Worm (Caenorhabditis elegans) whole organism, late embryonic: ENCODE measurements around the gene smg-9.

ENCODE experiments used
- C08G9.2 ChIP-seq: sonication (generic microtip); optimal IDR thresholded peaks from 2 replicates; lab custom pipeline; 2016; ENCODE audit warnings: mild to moderate bottlenecking, missing genetic modification characterization, moderate library complexity, missing compliant biosample characterization
- C38D4.7 ChIP-seq: fragments of 200-800 bp; sonication (Bioruptor generic); optimal IDR thresholded peaks from 2 replicates; lab custom pipeline; 2018; ENCODE audit warnings: mild to moderate bottlenecking, missing genetic modification characterization, moderate library complexity, missing compliant biosample characterization
- F13H6.1 ChIP-seq: sonication (generic microtip); optimal IDR thresholded peaks from 2 replicates; lab custom pipeline; 2016; ENCODE audit warnings: missing genetic modification characterization, missing compliant biosample characterization
- K09A11.1 ChIP-seq: sonication (generic microtip); optimal IDR thresholded peaks from 2 replicates; lab custom pipeline; 2017; ENCODE audit warnings: antibody characterized with exemption, mild to moderate bottlenecking, missing genetic modification characterization, missing compliant biosample characterization; ENCODE audit not compliant: insufficient read depth
- ama-1 ChIP-seq: fragments of 150-350 bp; optimal IDR thresholded peaks from 2 replicates; lab custom pipeline; 2014
- ceh-19 ChIP-seq: fragments of 200-800 bp; sonication (Bioruptor generic); optimal IDR thresholded peaks from 2 replicates; lab custom pipeline; 2018; ENCODE audit warnings: mild to moderate bottlenecking, missing genetic modification characterization, missing compliant biosample characterization
- ceh-2 ChIP-seq: sonication (generic microtip); optimal IDR thresholded peaks from 2 replicates; lab custom pipeline; 2016; ENCODE audit warnings: missing genotype, missing genetic modification characterization, missing compliant biosample characterization
- ceh-30 ChIP-seq: fragments of 150-350 bp; optimal IDR thresholded peaks from 2 replicates; lab custom pipeline; 2014; ENCODE audit warnings: missing biosample characterization, missing genetic modification characterization
- ceh-31 ChIP-seq: sonication (generic microtip); optimal IDR thresholded peaks from 2 replicates; lab custom pipeline; 2016; ENCODE audit warnings: missing genetic modification characterization, missing compliant biosample characterization
- ceh-9 ChIP-seq: sonication (generic microtip); optimal IDR thresholded peaks from 2 replicates; lab custom pipeline; 2016; ENCODE audit warnings: mild to moderate bottlenecking, missing genetic modification characterization, inconsistent platforms, missing compliant biosample characterization
- dve-1 ChIP-seq: sonication (generic microtip); optimal IDR thresholded peaks from 2 replicates; lab custom pipeline; 2017; ENCODE audit warnings: antibody characterized with exemption, mild to moderate bottlenecking, missing genetic modification characterization, missing compliant biosample characterization
- elt-2 ChIP-seq: sonication (generic microtip); optimal IDR thresholded peaks from 2 replicates; lab custom pipeline; 2016; ENCODE audit warnings: missing genetic modification reagents, missing genetic modification characterization, missing compliant biosample characterization
- ets-4 ChIP-seq: sonication (generic microtip); optimal IDR thresholded peaks from 2 replicates; lab custom pipeline; 2016; ENCODE audit warnings: missing genetic modification characterization, missing compliant biosample characterization
- eyg-1 ChIP-seq: sonication (generic microtip); optimal IDR thresholded peaks from 2 replicates; lab custom pipeline; 2016; ENCODE audit warnings: missing genotype, missing genetic modification characterization, missing compliant biosample characterization
- fax-1 ChIP-seq: sonication (generic microtip); optimal IDR thresholded peaks from 2 replicates; lab custom pipeline; 2016; ENCODE audit warnings: missing genotype, missing genetic modification characterization, missing compliant biosample characterization
- fkh-10 ChIP-seq: fragments of 150-350 bp; optimal IDR thresholded peaks from 2 replicates; lab custom pipeline; 2014; ENCODE audit warnings: missing biosample characterization, missing genetic modification reagents, missing genetic modification characterization
- fkh-6 ChIP-seq: sonication (generic microtip); optimal IDR thresholded peaks from 2 replicates; lab custom pipeline; 2016; ENCODE audit warnings: missing genetic modification characterization, missing compliant biosample characterization
- gmeb-2 ChIP-seq: sonication (generic microtip); optimal IDR thresholded peaks from 2 replicates; lab custom pipeline; 2016; ENCODE audit warnings: missing genetic modification characterization, inconsistent platforms, missing compliant biosample characterization
- hlh-13 ChIP-seq: fragments of 200-800 bp; sonication (Bioruptor generic); optimal IDR thresholded peaks from 2 replicates; lab custom pipeline; 2018; ENCODE audit warnings: mild to moderate bottlenecking, missing genetic modification characterization, missing compliant biosample characterization
- hlh-30 ChIP-seq: sonication (generic microtip); optimal IDR thresholded peaks from 2 replicates; lab custom pipeline; 2017; ENCODE audit warnings: antibody characterized with exemption, missing genetic modification characterization, missing compliant biosample characterization; ENCODE audit not compliant: insufficient read depth
- hlh-6 ChIP-seq: sonication (generic microtip); optimal IDR thresholded peaks from 2 replicates; lab custom pipeline; 2016; ENCODE audit warnings: missing genotype, missing genetic modification characterization, missing compliant biosample characterization
- lim-6 ChIP-seq: sonication (generic microtip); optimal IDR thresholded peaks from 2 replicates; lab custom pipeline; 2016; ENCODE audit warnings: missing genetic modification characterization, missing compliant biosample characterization
- lin-11 ChIP-seq: fragments of 200-800 bp; sonication (Bioruptor generic); optimal IDR thresholded peaks from 2 replicates; lab custom pipeline; 2018; ENCODE audit warnings: mild to moderate bottlenecking, missing genetic modification characterization, missing compliant biosample characterization
- madf-2 ChIP-seq: sonication (generic microtip); optimal IDR thresholded peaks from 2 replicates; lab custom pipeline; 2017; ENCODE audit warnings: missing genetic modification characterization, missing compliant biosample characterization
- mec-3 ChIP-seq: sonication (generic microtip); optimal IDR thresholded peaks from 2 replicates; lab custom pipeline; 2016; ENCODE audit warnings: borderline replicate concordance, missing genetic modification characterization, missing compliant biosample characterization
- nhr-11 ChIP-seq: fragments of 150-350 bp; optimal IDR thresholded peaks from 2 replicates; lab custom pipeline; 2014; ENCODE audit warnings: missing biosample characterization, missing genetic modification characterization
- nhr-232 ChIP-seq: sonication (generic microtip); optimal IDR thresholded peaks from 2 replicates; lab custom pipeline; 2016; ENCODE audit warnings: missing genetic modification characterization, missing compliant biosample characterization
- odd-2 ChIP-seq: sonication (generic microtip); optimal IDR thresholded peaks from 2 replicates; lab custom pipeline; 2017; ENCODE audit warnings: antibody characterized with exemption, mild to moderate bottlenecking, missing genetic modification characterization, missing compliant biosample characterization
- pat-9 ChIP-seq: fragments of 200-800 bp; sonication (Bioruptor generic); optimal IDR thresholded peaks from 2 replicates; lab custom pipeline; 2018; ENCODE audit warnings: mild to moderate bottlenecking, missing genetic modification characterization, moderate library complexity, missing compliant biosample characterization
- pax-1 ChIP-seq: fragments of 150-350 bp; optimal IDR thresholded peaks from 2 replicates; lab custom pipeline; 2014; ENCODE audit warnings: missing biosample characterization, missing genetic modification characterization
- pros-1 ChIP-seq: fragments of 150-350 bp; optimal IDR thresholded peaks from 2 replicates; lab custom pipeline; 2014; ENCODE audit warnings: missing biosample characterization, missing genetic modification reagents, missing genetic modification characterization
- sox-2 ChIP-seq: fragments of 200-800 bp; sonication (Bioruptor generic); IDR thresholded peaks from 2 replicates; pipeline ENCODE4 v1.3.6; 2022; ENCODE audit warnings: missing genetic modification reagents, missing genetic modification characterization, missing compliant biosample characterization
- sox-4 ChIP-seq: sonication (generic microtip); optimal IDR thresholded peaks from 2 replicates; lab custom pipeline; 2017; ENCODE audit warnings: mild to moderate bottlenecking, missing genetic modification characterization, inconsistent platforms, missing compliant biosample characterization
- tbx-7 ChIP-seq: sonication (generic microtip); optimal IDR thresholded peaks from 2 replicates; lab custom pipeline; 2016; ENCODE audit warnings: missing genotype, missing genetic modification characterization, missing compliant biosample characterization
- unc-3 ChIP-seq, 2 experiments: fragments of 200-800 bp in 1 of 2; sonication (Bioruptor generic) in 1 of 2; sonication (generic microtip) in 1 of 2; conservative IDR thresholded peaks in 1 of 2; optimal IDR thresholded peaks in 1 of 2; 2 replicates each; pipeline versions ENCODE4 v1.3.6 to Lab custom; 2016 to 2022; ENCODE audit warnings: missing compliant biosample characterization in 2 of 2, missing genetic modification characterization in 2 of 2, missing genetic modification reagents in 1 of 2
- unc-55 ChIP-seq: sonication (generic microtip); optimal IDR thresholded peaks from 2 replicates; lab custom pipeline; 2017; ENCODE audit warnings: missing biosample characterization, missing genetic modification reagents, missing genetic modification characterization
- unc-86 ChIP-seq: sonication (generic microtip); optimal IDR thresholded peaks from 2 replicates; lab custom pipeline; 2016; ENCODE audit warnings: missing genetic modification characterization, missing compliant biosample characterization
- zip-5 ChIP-seq: sonication (generic microtip); optimal IDR thresholded peaks from 2 replicates; lab custom pipeline; 2016; ENCODE audit warnings: missing genetic modification characterization, missing compliant biosample characterization
- ztf-16 ChIP-seq: sonication (generic microtip); optimal IDR thresholded peaks from 2 replicates; lab custom pipeline; 2017; ENCODE audit warnings: missing genetic modification characterization, missing compliant biosample characterization

The smg-9 gene

ce11 chrII:14752187-14752959 is at the start of gene smg-9:
Gene smg-9 (minus strand): TSS chrII:14752849.
- TF ChIP-seq dve-1 (tag; lab: Kevin White, UChicago) (no peak), gmeb-2 (tag; lab: Kevin White, UChicago) (no peak), zip-5 (no peak), unc-55 (no peak), sox-2 (GFP tag; lab: Robert Waterston, UW) (no peak)

ce11 chrII:14801086-14801531 is 48.5 kb upstream of the smg-9 start:
- TF ChIP-seq fax-1 (tag; lab: Kevin White, UChicago) = no peak
- TF ChIP-seq C08G9.2 (tag; lab: Kevin White, UChicago) = no peak
- no peak for TF ChIP-seq hlh-6 (tag; lab: Kevin White, UChicago)
- 0 out of 2 replicates have a peak, but pooled peaks have one; percentile 17 for TF ChIP-seq unc-3 (GFP tag; conservative IDR thresholded peaks at IDR 0.05; lab: Robert Waterston, UW)
- no peak for TF ChIP-seq unc-3 (tag; optimal IDR thresholded peaks at IDR 0.05; lab: Kevin White, UChicago)
- no peak for TF ChIP-seq ets-4 (tag; lab: Kevin White, UChicago)

- no peak for TF ChIP-seq lim-6 (tag; lab: Kevin White, UChicago)
- no peak for TF ChIP-seq lin-11 (tag; lab: Kevin White, UChicago)
- TF ChIP-seq ama-1 (lab: Kevin White, UChicago) = no peak
- no peak for TF ChIP-seq unc-3 (GFP tag; conservative IDR thresholded peaks at IDR 0.05; lab: Robert Waterston, UW)
- no peak for TF ChIP-seq unc-3 (tag; optimal IDR thresholded peaks at IDR 0.05; lab: Kevin White, UChicago)
- TF ChIP-seq ceh-30 (tag; lab: Kevin White, UChicago) = no peak
- no peak for TF ChIP-seq madf-2 (tag; lab: Kevin White, UChicago)
- no peak for TF ChIP-seq odd-2 (tag; lab: Kevin White, UChicago)
- TF ChIP-seq zip-5 = no peak
- no peak for TF ChIP-seq hlh-30 (tag; lab: Kevin White, UChicago)
- no peak for TF ChIP-seq ceh-2 (tag; lab: Kevin White, UChicago)
These were observed 46.7 kb upstream of the smg-9 start for ce11 chrII:14799367-14799766.

- TF ChIP-seq unc-55 (no peak), K09A11.1 (peak; percentile 4), pros-1 (tag; lab: Kevin White, UChicago) (no peak), unc-86 (no peak), pax-1 (tag; lab: Kevin White, UChicago) (no peak), hlh-6 (tag; lab: Kevin White, UChicago) (no peak), ceh-19 (no peak), F13H6.1 (tag; lab: Kevin White, UChicago) (no peak), lim-6 (tag; lab: Kevin White, UChicago) (no peak)
These were observed 45.4 kb upstream of the smg-9 start, which contains the start of gene tbc-20 for ce11 chrII:14798047-14798522. Gene tbc-20 (plus strand): TSS chrII:14798472.

- TF ChIP-seq hlh-13 (GFP tag; lab: Kevin White, UChicago) = no peak
- TF ChIP-seq pax-1 (tag; lab: Kevin White, UChicago) = peak; percentile 76
- peak; percentile 12 for TF ChIP-seq nhr-232 (tag; lab: Kevin White, UChicago)
- no peak for TF ChIP-seq nhr-11
- TF ChIP-seq C08G9.2 (tag; lab: Kevin White, UChicago) = peak; percentile 97
- TF ChIP-seq sox-4 (tag; lab: Kevin White, UChicago) = no peak
- peak; percentile 55; the same call in 1 of the 2 replicates for TF ChIP-seq unc-3 (GFP tag; conservative IDR thresholded peaks at IDR 0.05; lab: Robert Waterston, UW)
- no peak for TF ChIP-seq unc-3 (tag; optimal IDR thresholded peaks at IDR 0.05; lab: Kevin White, UChicago)
- TF ChIP-seq ceh-19 = no peak
- no peak for TF ChIP-seq sox-2 (GFP tag; lab: Robert Waterston, UW)
- TF ChIP-seq ceh-2 (tag; lab: Kevin White, UChicago) = peak; percentile 94
- TF ChIP-seq ceh-31 = peak; percentile 98
- TF ChIP-seq tbx-7 = peak; percentile 89
- peak; percentile 56 for TF ChIP-seq unc-86
- TF ChIP-seq eyg-1 (tag; lab: Kevin White, UChicago) = peak; percentile 51
- TF ChIP-seq dve-1 (tag; lab: Kevin White, UChicago) = peak; percentile 81
- TF ChIP-seq hlh-30 (tag; lab: Kevin White, UChicago) = no peak
- TF ChIP-seq ztf-16 (tag; lab: Kevin White, UChicago) = peak; percentile 5
- TF ChIP-seq fkh-6 (tag; lab: Kevin White, UChicago) = peak; percentile 79
- no peak for TF ChIP-seq ceh-9 (tag; lab: Kevin White, UChicago)
- peak; percentile 84 for TF ChIP-seq mec-3 (tag; lab: Kevin White, UChicago)
- no peak for TF ChIP-seq fkh-10 (GFP tag; lab: Kevin White, UChicago)
- no peak for TF ChIP-seq pat-9 (tag; lab: Kevin White, UChicago)
- peak; percentile 56 for TF ChIP-seq elt-2
- TF ChIP-seq C38D4.7 (GFP tag; lab: Kevin White, UChicago) = no peak
These were observed 42.3 kb upstream of the smg-9 start, which contains the start of gene eif-3.B for ce11 chrII:14794935-14795454. Gene eif-3.B (plus strand): TSS chrII:14795404.
